Worm (Caenorhabditis elegans): Measurements from ENCODE around the gene B0304.4.
A peak's percentile ranks its signal among the peaks of the same experiment; 100 is the strongest.

B0304.4 gene

DNA sequence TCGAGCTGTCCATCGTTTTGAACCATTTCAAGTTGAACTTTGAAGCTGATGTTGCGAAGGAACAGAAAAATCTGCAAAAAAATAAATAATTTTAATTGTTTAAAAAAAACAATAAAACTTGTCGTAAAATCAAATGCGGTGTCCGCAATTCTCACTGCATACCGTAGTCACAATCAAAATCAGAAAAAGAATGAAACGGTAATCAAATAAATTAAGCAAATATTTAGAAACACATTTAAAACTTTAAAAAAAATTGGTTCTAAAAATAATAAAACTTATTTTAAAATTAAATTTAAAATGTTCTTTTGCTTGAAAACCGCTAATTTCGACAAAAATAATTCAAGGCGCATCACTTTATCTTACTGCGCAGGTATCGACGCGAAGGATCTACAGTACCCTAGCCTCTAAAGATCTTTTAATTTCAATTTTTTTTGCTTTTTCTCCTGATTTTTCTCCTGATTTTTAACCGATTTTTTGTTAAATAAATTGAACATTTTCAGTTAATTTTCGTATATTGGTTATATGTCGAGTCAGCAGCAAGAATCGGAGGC is at the start of gene B0304.4, which contains the start of gene B0304.2:
TSS of gene B0304.4 (minus strand) at position 101 of the 551 bp plus-strand sequence.
TSS of gene B0304.2 (plus strand) at position 501 of the 551 bp plus-strand sequence.
- TF ChIP-seq zip-11 (GFP tag; IDR thresholded peaks at IDR 0.05) (no peak), T26A8.4 (GFP tag; IDR thresholded peaks at IDR 0.05) (no peak), hif-1 (tag; optimal IDR thresholded peaks at IDR 0.05) (no peak)

DNA sequence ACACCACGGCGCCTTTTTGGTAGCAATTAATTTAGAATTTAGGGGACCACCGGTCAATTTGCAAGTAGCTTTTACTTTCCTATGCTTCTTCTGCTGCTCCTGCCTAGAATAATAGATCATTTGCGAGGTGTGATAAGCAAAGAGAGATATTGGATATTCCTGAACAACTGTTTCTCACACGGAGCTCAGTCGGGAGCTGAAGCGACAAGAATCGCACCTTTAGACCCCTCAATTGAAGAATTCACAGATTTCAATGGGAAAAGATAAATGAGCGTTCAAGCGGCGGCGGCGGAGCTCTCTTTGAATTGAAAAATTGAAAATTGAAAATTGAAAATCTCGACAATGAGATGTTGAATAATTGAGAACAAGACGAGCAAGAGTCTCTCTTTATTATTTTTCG is 49.6 kb upstream of the B0304.4 start:
- TF ChIP-seq vab-7 (GFP tag; IDR thresholded peaks at IDR 0.05) (no peak), snpc-4 (tag; optimal IDR thresholded peaks at IDR 0.05) (no peak), fkh-10 (GFP tag; optimal IDR thresholded peaks at IDR 0.05) (no peak), T20F7.1 (GFP tag; optimal IDR thresholded peaks at IDR 0.05) (no peak), fos-1 (tag; optimal IDR thresholded peaks at IDR 0.05) (no peak), zag-1 (tag; optimal IDR thresholded peaks at IDR 0.05) (no peak), mep-1 (tag; optimal IDR thresholded peaks at IDR 0.05) (no peak), lin-13 (GFP tag; optimal IDR thresholded peaks at IDR 0.05) (no peak), tag-97 (GFP tag; IDR thresholded peaks at IDR 0.05) (no peak), egl-27 (tag; optimal IDR thresholded peaks at IDR 0.05) (no peak), D1046.2 (GFP tag; IDR thresholded peaks at IDR 0.05) (no peak), ZK337.2 (GFP tag; IDR thresholded peaks at IDR 0.05) (no peak), arid-1 (GFP tag; conservative IDR thresholded peaks at IDR 0.05) (no peak), R02D3.7 (tag; optimal IDR thresholded peaks at IDR 0.05) (no peak), sdz-12 (GFP tag; optimal IDR thresholded peaks at IDR 0.05) (no peak), nhr-102 (tag; optimal IDR thresholded peaks at IDR 0.05) (no peak), F26F4.8 (GFP tag; conservative IDR thresholded peaks at IDR 0.05) (no peak), pqm-1 (tag; optimal IDR thresholded peaks at IDR 0.05) (no peak), php-3 (GFP tag; IDR thresholded peaks at IDR 0.05) (no peak)

DNA sequence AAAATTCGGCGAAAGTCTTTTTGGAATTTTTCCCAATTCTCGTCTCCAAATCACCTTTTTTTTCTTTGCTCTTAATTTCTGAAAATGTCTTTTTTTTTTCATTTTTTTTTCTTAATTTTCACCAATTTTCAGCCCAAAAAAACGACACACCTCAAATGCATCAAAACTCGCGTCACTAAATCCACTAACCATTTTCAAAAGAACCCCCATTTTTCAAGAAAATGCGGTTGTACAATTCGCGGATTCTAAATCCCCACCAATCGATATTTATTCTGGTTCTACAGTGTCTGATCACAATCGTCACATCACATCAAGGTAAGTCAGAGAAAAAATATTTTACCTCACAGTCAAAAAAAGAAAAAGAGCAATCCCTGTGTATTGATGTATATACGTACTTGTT is 48.8 kb upstream of the B0304.4 start, which contains the start of gene vab-1:
TSS of gene vab-1 (plus strand) at position 133 of the 400 bp plus-strand sequence.
- TF ChIP-seq egl-27 (tag; optimal IDR thresholded peaks at IDR 0.05) (no peak), unc-62 (GFP tag; optimal IDR thresholded peaks at IDR 0.05 in 1 of 2) (peak in 1 of 2 experiments; percentile 50), unc-62 (tag; optimal IDR thresholded peaks at IDR 0.05) (no peak)

DNA sequence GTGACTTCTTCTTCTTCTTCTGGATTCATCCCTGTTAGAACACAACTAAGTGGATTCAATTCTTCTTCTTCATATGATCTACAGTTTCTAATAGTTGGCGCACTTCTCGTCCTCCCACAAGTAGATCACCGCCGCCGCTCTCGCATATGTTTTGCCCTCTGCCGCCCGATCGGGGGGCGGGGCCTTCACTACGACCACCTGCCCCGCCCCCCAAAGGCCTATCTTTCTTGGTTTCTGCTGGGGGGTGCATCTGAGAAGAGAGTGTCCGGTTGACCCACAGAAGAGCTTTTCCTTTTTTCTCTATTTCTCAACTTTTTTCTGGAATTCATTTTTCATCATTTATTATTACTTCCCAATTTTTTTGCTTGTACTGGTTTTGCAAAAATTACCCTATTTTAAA is 48.1 kb upstream of the B0304.4 start:
- TF ChIP-seq hlh-30 (tag; optimal IDR thresholded peaks at IDR 0.05; ENCODE audit: insufficient read depth), result no peak
- no peak for TF ChIP-seq ceh-32 (tag; optimal IDR thresholded peaks at IDR 0.05; ENCODE audit: poor library complexity)
- no peak for TF ChIP-seq gei-8 (GFP tag; optimal IDR thresholded peaks at IDR 0.05)
- TF ChIP-seq set-16 (GFP tag; IDR thresholded peaks at IDR 0.05), result peak; percentile 87
- TF ChIP-seq pha-4 (GFP tag; IDR thresholded peaks at IDR 0.05), result no peak
- TF ChIP-seq pha-4 (tag; optimal IDR thresholded peaks at IDR 0.05), result no peak
- TF ChIP-seq egl-43 (GFP tag; IDR thresholded peaks at IDR 0.05), result 0 out of 2 replicates have a peak, but pooled peaks have one; percentile 46
- TF ChIP-seq spr-3 (GFP tag; optimal IDR thresholded peaks at IDR 0.05), result no peak
- TF ChIP-seq tag-97 (GFP tag; IDR thresholded peaks at IDR 0.05), result no peak

DNA sequence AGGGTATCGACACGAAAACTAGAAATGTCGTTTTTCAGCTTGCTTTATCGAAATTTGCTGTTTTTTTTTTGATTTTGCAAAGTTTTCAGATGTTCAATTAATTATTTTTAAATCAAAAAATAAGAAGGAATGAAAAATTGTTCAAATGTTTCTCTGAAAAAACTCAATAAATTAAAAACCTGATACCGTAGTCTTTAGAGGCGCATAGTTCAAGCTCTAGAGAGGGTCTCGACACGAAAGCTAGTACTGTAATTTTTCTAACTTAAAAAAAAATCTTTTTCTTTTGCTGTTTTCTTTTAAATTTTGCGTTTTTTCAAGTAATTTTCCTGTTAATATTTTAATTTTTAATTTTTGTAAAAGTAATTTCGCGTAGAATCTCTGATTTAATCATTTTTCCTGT is 43.2 kb upstream of the B0304.4 start:
- TF ChIP-seq ceh-28 (tag; optimal IDR thresholded peaks at IDR 0.05) (no peak), hif-1 (tag; optimal IDR thresholded peaks at IDR 0.05) (no peak), hmg-1.1 (GFP tag; IDR thresholded peaks at IDR 0.05) (no peak), sdz-12 (GFP tag; optimal IDR thresholded peaks at IDR 0.05) (no peak), madf-5 (GFP tag; IDR thresholded peaks at IDR 0.05) (no peak), F10B5.3 (tag; optimal IDR thresholded peaks at IDR 0.05) (no peak), lsy-2 (tag; optimal IDR thresholded peaks at IDR 0.05) (peak in 1 of 2 experiments; percentile 27)

Data from whole organism, L4 larva.